Fruit fly (Drosophila melanogaster): ENCODE results near the gene CG32708.

DNA sequence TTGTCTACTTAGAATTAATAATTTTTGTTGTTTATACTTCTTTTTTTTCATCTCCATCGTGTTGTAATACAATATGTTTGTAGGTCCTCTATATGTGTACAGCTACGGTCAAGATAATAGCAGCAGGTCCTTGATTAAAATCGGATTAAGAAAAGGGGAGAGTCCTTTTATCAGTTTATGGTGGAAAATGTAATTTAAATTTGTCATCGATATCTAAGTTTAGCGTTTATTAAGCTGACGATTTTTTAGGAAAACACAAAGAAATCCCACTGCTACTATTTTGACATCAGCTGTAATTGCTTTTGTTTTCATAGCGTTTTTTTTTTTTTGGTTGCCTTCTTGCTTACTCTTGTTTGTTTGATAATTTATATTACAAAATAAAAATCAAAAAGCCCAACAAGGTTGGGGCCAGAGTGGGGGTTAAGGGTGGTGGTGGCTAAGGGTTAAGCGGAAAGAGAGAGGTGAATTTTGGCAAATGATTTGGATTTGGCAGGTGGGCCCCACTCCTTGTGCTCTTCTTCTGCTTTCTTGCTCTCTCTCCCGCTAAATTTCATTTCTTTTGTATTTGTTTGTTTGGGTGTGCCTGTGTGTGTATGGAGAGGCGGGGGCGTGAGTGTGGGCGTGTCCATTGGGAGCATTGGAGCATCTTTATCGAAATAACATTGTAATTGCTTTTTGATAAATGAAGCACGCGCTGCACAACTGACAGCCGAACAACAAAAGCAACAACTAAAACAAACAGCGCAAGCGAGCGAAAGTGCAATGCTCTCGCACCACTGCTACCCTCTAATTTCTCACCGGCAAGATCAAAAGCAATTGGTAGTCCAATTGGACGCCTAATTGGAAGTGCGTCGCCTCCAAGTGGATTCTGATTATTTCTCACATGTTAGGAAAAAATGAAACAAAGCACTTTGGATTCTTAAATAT, 35.4 kb downstream of the CG32708 start:
- TF ChIP-seq CG6163 (GFP tag; IDR thresholded peaks at IDR 0.05) (peak; percentile 28; the same call in 1 of the 3 replicates), Ets21C (GFP tag; optimal IDR thresholded peaks at IDR 0.05) (peak; percentile 26), CG4318 (GFP tag; optimal IDR thresholded peaks at IDR 0.05) (no peak), pdm3 (GFP tag; optimal IDR thresholded peaks at IDR 0.05) (peak; percentile 34), CG10669 (GFP tag; optimal IDR thresholded peaks at IDR 0.05) (peak; percentile 30), OdsH (GFP tag; optimal IDR thresholded peaks at IDR 0.05) (peak; percentile 35), Sox102F (GFP tag; optimal IDR thresholded peaks at IDR 0.05) (peak; percentile 55), CG11294 (GFP tag; IDR thresholded peaks at IDR 0.05) (no peak), Gug (GFP tag; IDR thresholded peaks at IDR 0.05) (no peak), Hr4 (GFP tag; optimal IDR thresholded peaks at IDR 0.05) (peak; percentile 46), CG3919 (GFP tag; optimal IDR thresholded peaks at IDR 0.05) (peak; percentile 28)

Measured in whole organism, prepupa.